1 fruit fly cellular context compared by ENCODE assay signal in genomic region chr3R:9705008-9705628, dm6.
TF ChIP-seq lines count a peak whose summit lies in the region.

Gene Unc-115a, minus strand, starts transcription at chr3R:9705417.

TF ChIP-seq in whole organism, embryonic, 481 proteins besides CTCF, POLR2A, EP300 and RAD21 (continued from another document and continues in another):
- peak; percentile 15 for TF ChIP-seq ewg (GFP tag; optimal IDR thresholded peaks at IDR 0.05; lab: Kevin White, UChicago)
- peak; percentile 63 for TF ChIP-seq Mad (GFP tag; optimal IDR thresholded peaks at IDR 0.05; lab: Kevin White, UChicago)
- no peak for TF ChIP-seq CG3407 (GFP tag; optimal IDR thresholded peaks at IDR 0.05; lab: Kevin White, UChicago)
- TF ChIP-seq CG12104 (GFP tag; optimal IDR thresholded peaks at IDR 0.05; lab: Kevin White, UChicago) = peak; percentile 29
- no peak for TF ChIP-seq crol (GFP tag; IDR thresholded peaks at IDR 0.05; lab: Robert Waterston, UW)
- TF ChIP-seq maf-S (GFP tag; optimal IDR thresholded peaks at IDR 0.05; lab: Kevin White, UChicago) = peak; percentile 31
- TF ChIP-seq nau (GFP tag; optimal IDR thresholded peaks at IDR 0.05; lab: Kevin White, UChicago) = no peak
- TF ChIP-seq bsh (GFP tag; optimal IDR thresholded peaks at IDR 0.05; lab: Kevin White, UChicago) = peak; percentile 38 to 57
- no peak for TF ChIP-seq CG12219 (GFP tag; optimal IDR thresholded peaks at IDR 0.05; lab: Kevin White, UChicago)
- TF ChIP-seq nerfin-1 (tag; optimal IDR thresholded peaks at IDR 0.05; lab: Kevin White, UChicago) = peak; percentile 76
- peak; percentile 73 for TF ChIP-seq CG2712 (tag; optimal IDR thresholded peaks at IDR 0.05; lab: Kevin White, UChicago)
- no peak for TF ChIP-seq CG5953 (GFP tag; IDR thresholded peaks at IDR 0.05; lab: Robert Waterston, UW)
- peak; percentile 3 for TF ChIP-seq slou (GFP tag; optimal IDR thresholded peaks at IDR 0.05; lab: Kevin White, UChicago)
- no peak for TF ChIP-seq CG10366 (GFP tag; IDR thresholded peaks at IDR 0.05; lab: Robert Waterston, UW)
- no peak for TF ChIP-seq gem (tag; optimal IDR thresholded peaks at IDR 0.05; lab: Kevin White, UChicago)
- no peak for TF ChIP-seq CG10565 (GFP tag; optimal IDR thresholded peaks at IDR 0.05; lab: Kevin White, UChicago)
- no peak for TF ChIP-seq Nf-YA (GFP tag; IDR thresholded peaks at IDR 0.05; lab: Robert Waterston, UW)
- no peak for TF ChIP-seq crc (GFP tag; optimal IDR thresholded peaks at IDR 0.05; lab: Kevin White, UChicago)
- TF ChIP-seq CG3065 (GFP tag; optimal IDR thresholded peaks at IDR 0.05; lab: Kevin White, UChicago) = no peak
- no peak for TF ChIP-seq hb (GFP tag; IDR thresholded peaks at IDR 0.05; lab: Robert Waterston, UW; ENCODE audit: partially characterized antibody)
- TF ChIP-seq salm (tag; optimal IDR thresholded peaks at IDR 0.05; lab: Kevin White, UChicago) = peak; percentile 47
- TF ChIP-seq CG3163 (GFP tag; optimal IDR thresholded peaks at IDR 0.05; lab: Kevin White, UChicago) = peak; percentile 58
- peak; percentile 42 for TF ChIP-seq CG9817 (tag; optimal IDR thresholded peaks at IDR 0.05; lab: Kevin White, UChicago)
- peak; percentile 43 for TF ChIP-seq NC2α (GFP tag; optimal IDR thresholded peaks at IDR 0.05; lab: Kevin White, UChicago)
- no peak for TF ChIP-seq CG34422 (GFP tag; IDR thresholded peaks at IDR 0.05; lab: Robert Waterston, UW)
- TF ChIP-seq CG12942 (GFP tag; optimal IDR thresholded peaks at IDR 0.05; lab: Kevin White, UChicago) = no peak
- TF ChIP-seq CG18476 (GFP tag; optimal IDR thresholded peaks at IDR 0.05; lab: Kevin White, UChicago) = no peak
- TF ChIP-seq D19B (GFP tag; optimal IDR thresholded peaks at IDR 0.05; lab: Kevin White, UChicago) = no peak
- TF ChIP-seq CG16815 (GFP tag; optimal IDR thresholded peaks at IDR 0.05; lab: Kevin White, UChicago) = no peak
- TF ChIP-seq CG11696 (GFP tag; IDR thresholded peaks at IDR 0.05; lab: Robert Waterston, UW) = no peak
- no peak for TF ChIP-seq jing (GFP tag; optimal IDR thresholded peaks at IDR 0.05; lab: Kevin White, UChicago)
- TF ChIP-seq CG17912 (GFP tag; optimal IDR thresholded peaks at IDR 0.05; lab: Kevin White, UChicago) = peak; percentile 54
- TF ChIP-seq CG7271 (tag; optimal IDR thresholded peaks at IDR 0.05; lab: Kevin White, UChicago) = no peak
- peak; percentile 19 for TF ChIP-seq CG6765 (GFP tag; optimal IDR thresholded peaks at IDR 0.05; lab: Kevin White, UChicago)
- no peak for TF ChIP-seq ato (GFP tag; IDR thresholded peaks at IDR 0.05; lab: Robert Waterston, UW; ENCODE audit: partially characterized antibody)
- no peak for TF ChIP-seq Poxn (GFP tag; IDR thresholded peaks at IDR 0.05; lab: Robert Waterston, UW)
- peak; percentile 13 for TF ChIP-seq CG7786 (GFP tag; optimal IDR thresholded peaks at IDR 0.05; lab: Kevin White, UChicago)
- no peak for TF ChIP-seq CG4707 (GFP tag; optimal IDR thresholded peaks at IDR 0.05; lab: Kevin White, UChicago)
- no peak for TF ChIP-seq Ravus (GFP tag; IDR thresholded peaks at IDR 0.05; lab: Robert Waterston, UW)
- no peak for TF ChIP-seq CG9932 (GFP tag; IDR thresholded peaks at IDR 0.05; lab: Robert Waterston, UW)
- no peak for TF ChIP-seq btn (GFP tag; optimal IDR thresholded peaks at IDR 0.05; lab: Kevin White, UChicago)
- TF ChIP-seq CG43689 (GFP tag; IDR thresholded peaks at IDR 0.05; lab: Robert Waterston, UW) = no peak
- TF ChIP-seq CG4404 (GFP tag; IDR thresholded peaks at IDR 0.05; lab: Robert Waterston, UW) = no peak
- no peak for TF ChIP-seq CG17328 (GFP tag; IDR thresholded peaks at IDR 0.05; lab: Robert Waterston, UW)
- no peak for TF ChIP-seq sob (GFP tag; IDR thresholded peaks at IDR 0.05; lab: Robert Waterston, UW)
- TF ChIP-seq wek (GFP tag; optimal IDR thresholded peaks at IDR 0.05; lab: Kevin White, UChicago) = peak; percentile 36
- TF ChIP-seq Scr (GFP tag; IDR thresholded peaks at IDR 0.05; lab: Robert Waterston, UW; ENCODE audit: partially characterized antibody) = no peak
- peak; percentile 86 for TF ChIP-seq Sry-δ (GFP tag; optimal IDR thresholded peaks at IDR 0.05; lab: Kevin White, UChicago)
- peak; percentile 8 for TF ChIP-seq CG8089 (GFP tag; optimal IDR thresholded peaks at IDR 0.05; lab: Kevin White, UChicago)
- peak; percentile 30 for TF ChIP-seq lbe (GFP tag; optimal IDR thresholded peaks at IDR 0.05; lab: Kevin White, UChicago)
- peak; percentile 20 for TF ChIP-seq Elba2 (GFP tag; optimal IDR thresholded peaks at IDR 0.05; lab: Kevin White, UChicago)
- TF ChIP-seq Dip3 (GFP tag; optimal IDR thresholded peaks at IDR 0.05; lab: Kevin White, UChicago) = peak; percentile 25
- peak; percentile 63 for TF ChIP-seq nmo (GFP tag; optimal IDR thresholded peaks at IDR 0.05; lab: Kevin White, UChicago)
- peak; percentile 38 for TF ChIP-seq Antp (GFP tag; optimal IDR thresholded peaks at IDR 0.05; lab: Kevin White, UChicago)
- TF ChIP-seq shn (GFP tag; optimal IDR thresholded peaks at IDR 0.05; lab: Kevin White, UChicago) = peak; percentile 20
- no peak for TF ChIP-seq al (GFP tag; IDR thresholded peaks at IDR 0.05; lab: Robert Waterston, UW)
- TF ChIP-seq CG4282 (GFP tag; optimal IDR thresholded peaks at IDR 0.05; lab: Kevin White, UChicago) = peak; percentile 56
- TF ChIP-seq ara (GFP tag; IDR thresholded peaks at IDR 0.05; lab: Robert Waterston, UW) = no peak
- no peak for TF ChIP-seq CG42726 (GFP tag; IDR thresholded peaks at IDR 0.05; lab: Robert Waterston, UW; ENCODE audit: partially characterized antibody)
- TF ChIP-seq ATbp (GFP tag; optimal IDR thresholded peaks at IDR 0.05; lab: Kevin White, UChicago) = no peak
- no peak for TF ChIP-seq CG1024 (GFP tag; IDR thresholded peaks at IDR 0.05; lab: Robert Waterston, UW)
- TF ChIP-seq br (optimal IDR thresholded peaks at IDR 0.05; lab: Kevin White, UChicago) = no peak
- TF ChIP-seq MESR4 (GFP tag; optimal IDR thresholded peaks at IDR 0.05; lab: Kevin White, UChicago) = peak; percentile 53
- no peak for TF ChIP-seq wdn (GFP tag; IDR thresholded peaks at IDR 0.05; lab: Robert Waterston, UW)
- peak; percentile 14 for TF ChIP-seq D19A (tag; optimal IDR thresholded peaks at IDR 0.05; lab: Kevin White, UChicago)
- no peak for TF ChIP-seq CG31224 (GFP tag; IDR thresholded peaks at IDR 0.05; lab: Robert Waterston, UW)
- no peak for TF ChIP-seq B-H1 (GFP tag; IDR thresholded peaks at IDR 0.05; lab: Robert Waterston, UW)
- peak; percentile 32 for TF ChIP-seq CG10431 (GFP tag; optimal IDR thresholded peaks at IDR 0.05; lab: Kevin White, UChicago)
- no peak for TF ChIP-seq slbo (GFP tag; IDR thresholded peaks at IDR 0.05; lab: Robert Waterston, UW)
- TF ChIP-seq sd (tag; optimal IDR thresholded peaks at IDR 0.05; lab: Kevin White, UChicago) = peak; percentile 49
- TF ChIP-seq ase (GFP tag; IDR thresholded peaks at IDR 0.05; lab: Robert Waterston, UW) = no peak
- TF ChIP-seq CG1832 (GFP tag; optimal IDR thresholded peaks at IDR 0.05; lab: Kevin White, UChicago) = no peak
- TF ChIP-seq hbn (GFP tag; IDR thresholded peaks at IDR 0.05; lab: Robert Waterston, UW; ENCODE audit: partially characterized antibody) = no peak
- TF ChIP-seq Ada2b (GFP tag; IDR thresholded peaks at IDR 0.05; lab: Robert Waterston, UW) = no peak
- peak; percentile 59 for TF ChIP-seq CG12391 (tag; optimal IDR thresholded peaks at IDR 0.05; lab: Kevin White, UChicago)
- TF ChIP-seq CG7556 (GFP tag; optimal IDR thresholded peaks at IDR 0.05; lab: Kevin White, UChicago) = peak; percentile 33
- TF ChIP-seq CG13123 (GFP tag; optimal IDR thresholded peaks at IDR 0.05; lab: Kevin White, UChicago) = no peak
- peak; percentile 73 for TF ChIP-seq gro (GFP tag; optimal IDR thresholded peaks at IDR 0.05; lab: Kevin White, UChicago)
- TF ChIP-seq CG10979 (tag; optimal IDR thresholded peaks at IDR 0.05; lab: Kevin White, UChicago) = peak; percentile 36
- no peak for TF ChIP-seq CG6254 (GFP tag; optimal IDR thresholded peaks at IDR 0.05; lab: Kevin White, UChicago)
- no peak for TF ChIP-seq Hmx (GFP tag; optimal IDR thresholded peaks at IDR 0.05; lab: Kevin White, UChicago)
- TF ChIP-seq CG8478 (optimal IDR thresholded peaks at IDR 0.05; lab: Kevin White, UChicago) = no peak
- no peak for TF ChIP-seq hth (optimal IDR thresholded peaks at IDR 0.05; lab: Kevin White, UChicago)
- TF ChIP-seq CG8944 (GFP tag; optimal IDR thresholded peaks at IDR 0.05; lab: Kevin White, UChicago) = peak; percentile 42
- TF ChIP-seq kah (GFP tag; optimal IDR thresholded peaks at IDR 0.05; lab: Kevin White, UChicago) = peak; percentile 32
- peak; percentile 59 for TF ChIP-seq sqz (GFP tag; optimal IDR thresholded peaks at IDR 0.05; lab: Kevin White, UChicago)
- TF ChIP-seq GATAe (GFP tag; conservative IDR thresholded peaks at IDR 0.05; lab: Robert Waterston, UW) = no peak
- no peak for TF ChIP-seq unc-4 (GFP tag; IDR thresholded peaks at IDR 0.05; lab: Robert Waterston, UW; ENCODE audit: partially characterized antibody)
- TF ChIP-seq ken (GFP tag; IDR thresholded peaks at IDR 0.05; lab: Robert Waterston, UW) = no peak
- no peak for TF ChIP-seq TFAM (GFP tag; optimal IDR thresholded peaks at IDR 0.05; lab: Kevin White, UChicago)
- TF ChIP-seq CG17359 (tag; optimal IDR thresholded peaks at IDR 0.05; lab: Kevin White, UChicago) = peak; percentile 57
- TF ChIP-seq Dek (tag; optimal IDR thresholded peaks at IDR 0.05; lab: Kevin White, UChicago) = peak; percentile 71
- TF ChIP-seq stc (GFP tag; IDR thresholded peaks at IDR 0.05; lab: Robert Waterston, UW) = no peak
- no peak for TF ChIP-seq CG2199 (GFP tag; IDR thresholded peaks at IDR 0.05; lab: Robert Waterston, UW)
- TF ChIP-seq CG7357 (GFP tag; IDR thresholded peaks at IDR 0.05; lab: Robert Waterston, UW) = no peak
- TF ChIP-seq h (optimal IDR thresholded peaks at IDR 0.05; lab: Kevin White, UChicago) = no peak
- TF ChIP-seq BtbVII (GFP tag; optimal IDR thresholded peaks at IDR 0.05; lab: Kevin White, UChicago) = peak; percentile 41
- no peak for TF ChIP-seq Aef1 (GFP tag; IDR thresholded peaks at IDR 0.05; lab: Robert Waterston, UW)
- no peak for TF ChIP-seq CG13894 (tag; optimal IDR thresholded peaks at IDR 0.05; lab: Kevin White, UChicago)
- no peak for TF ChIP-seq CG17612 (GFP tag; IDR thresholded peaks at IDR 0.05; lab: Robert Waterston, UW)
- no peak for TF ChIP-seq Oaz (GFP tag; IDR thresholded peaks at IDR 0.05; lab: Robert Waterston, UW)
- TF ChIP-seq dpn (GFP tag; optimal IDR thresholded peaks at IDR 0.05; lab: Kevin White, UChicago) = peak; percentile 36 to 47
- TF ChIP-seq ap (GFP tag; IDR thresholded peaks at IDR 0.05; lab: Robert Waterston, UW) = no peak
- no peak for TF ChIP-seq CG4360 (GFP tag; IDR thresholded peaks at IDR 0.05; lab: Robert Waterston, UW)
- no peak for TF ChIP-seq CG7928 (GFP tag; optimal IDR thresholded peaks at IDR 0.05; lab: Kevin White, UChicago)
- TF ChIP-seq Dfd (GFP tag; optimal IDR thresholded peaks at IDR 0.05; lab: Kevin White, UChicago) = no peak
- TF ChIP-seq CG12299 (tag; optimal IDR thresholded peaks at IDR 0.05; lab: Kevin White, UChicago) = peak; percentile 52
- TF ChIP-seq CG9215 (GFP tag; IDR thresholded peaks at IDR 0.05; lab: Robert Waterston, UW) = no peak
- no peak for TF ChIP-seq CG10274 (GFP tag; optimal IDR thresholded peaks at IDR 0.05; lab: Kevin White, UChicago)
- peak; percentile 45 for TF ChIP-seq tin (GFP tag; optimal IDR thresholded peaks at IDR 0.05; lab: Kevin White, UChicago)
- peak; percentile 49 for TF ChIP-seq CG3995 (GFP tag; optimal IDR thresholded peaks at IDR 0.05; lab: Kevin White, UChicago)
- TF ChIP-seq dimm (GFP tag; IDR thresholded peaks at IDR 0.05; lab: Robert Waterston, UW) = no peak
- TF ChIP-seq CG1602 (GFP tag; optimal IDR thresholded peaks at IDR 0.05; lab: Kevin White, UChicago) = no peak
- peak; percentile 97 for TF ChIP-seq pzg (GFP tag; optimal IDR thresholded peaks at IDR 0.05; lab: Kevin White, UChicago)
- peak; percentile 29 for TF ChIP-seq Atf-2 (GFP tag; optimal IDR thresholded peaks at IDR 0.05; lab: Kevin White, UChicago)
- TF ChIP-seq Optix (GFP tag; IDR thresholded peaks at IDR 0.05; lab: Robert Waterston, UW) = no peak
- TF ChIP-seq Sox100B (GFP tag; optimal IDR thresholded peaks at IDR 0.05; lab: Kevin White, UChicago) = no peak
- no peak for TF ChIP-seq klu (GFP tag; IDR thresholded peaks at IDR 0.05; lab: Robert Waterston, UW)
- peak; percentile 13 for TF ChIP-seq schlank (tag; optimal IDR thresholded peaks at IDR 0.05; lab: Kevin White, UChicago)
- TF ChIP-seq CG11560 (tag; IDR thresholded peaks at IDR 0.05; lab: Robert Waterston, UW) = no peak
- no peak for TF ChIP-seq Dref (GFP tag; IDR thresholded peaks at IDR 0.05; lab: Robert Waterston, UW)
- no peak for TF ChIP-seq kni (GFP tag; optimal IDR thresholded peaks at IDR 0.05; lab: Kevin White, UChicago)
- no peak for TF ChIP-seq unpg (GFP tag; optimal IDR thresholded peaks at IDR 0.05; lab: Kevin White, UChicago)
- TF ChIP-seq dati (GFP tag; IDR thresholded peaks at IDR 0.05; lab: Robert Waterston, UW) = no peak
- TF ChIP-seq Gug (GFP tag; IDR thresholded peaks at IDR 0.05; lab: Robert Waterston, UW) = peak; percentile 45; the same call in 2 of the 4 replicates
- peak; percentile 32 for TF ChIP-seq CG10543 (GFP tag; optimal IDR thresholded peaks at IDR 0.05; lab: Kevin White, UChicago)
- TF ChIP-seq Hr78 (GFP tag; optimal IDR thresholded peaks at IDR 0.05; lab: Kevin White, UChicago) = no peak
- peak; percentile 96 for TF ChIP-seq Deaf1 (tag; optimal IDR thresholded peaks at IDR 0.05; lab: Kevin White, UChicago)
- TF ChIP-seq caup (GFP tag; optimal IDR thresholded peaks at IDR 0.05; lab: Kevin White, UChicago; ENCODE audit: severe bottlenecking) = peak; percentile 61
- TF ChIP-seq tup (GFP tag; optimal IDR thresholded peaks at IDR 0.05; lab: Kevin White, UChicago) = no peak
- TF ChIP-seq CG1603 (tag; optimal IDR thresholded peaks at IDR 0.05; lab: Kevin White, UChicago) = peak; percentile 92
- TF ChIP-seq Dp (GFP tag; optimal IDR thresholded peaks at IDR 0.05; lab: Kevin White, UChicago) = peak; percentile 41
- no peak for TF ChIP-seq CG10654 (GFP tag; optimal IDR thresholded peaks at IDR 0.05; lab: Kevin White, UChicago)
- TF ChIP-seq Mes4 (GFP tag; optimal IDR thresholded peaks at IDR 0.05; lab: Kevin White, UChicago) = peak; percentile 61
- TF ChIP-seq CG4854 (GFP tag; optimal IDR thresholded peaks at IDR 0.05; lab: Kevin White, UChicago) = no peak
- no peak for TF ChIP-seq Adf1 (GFP tag; IDR thresholded peaks at IDR 0.05; lab: Robert Waterston, UW)
- TF ChIP-seq CG18599 (GFP tag; optimal IDR thresholded peaks at IDR 0.05; lab: Kevin White, UChicago) = no peak
- peak; percentile 60 for TF ChIP-seq her (GFP tag; optimal IDR thresholded peaks at IDR 0.05; lab: Kevin White, UChicago)
- TF ChIP-seq CG32532 (GFP tag; IDR thresholded peaks at IDR 0.05; lab: Robert Waterston, UW) = no peak
